Worm (Caenorhabditis elegans) whole organism, young adult: Measurements from ENCODE around the gene Y69E1A.5.
A peak's percentile ranks its signal among the peaks of the same experiment; 100 is the strongest.
"Not testable (repeated sequence)": the region's sequence is repeated elsewhere in the genome, so short reads cannot be mapped to it uniquely, and the experiment has no call there.

ENCODE experiments used
- B0261.1 ChIP-seq: sonication (generic microtip); optimal IDR thresholded peaks from 2 replicates; lab custom pipeline; 2016; ENCODE audit warnings: mild to moderate bottlenecking, missing genetic modification characterization, moderate library complexity, missing compliant biosample characterization
- C06A6.2 ChIP-seq: fragments of 200-800 bp; sonication (Bioruptor generic); conservative IDR thresholded peaks from 2 replicates; pipeline ENCODE4 v1.3.6; 2022; ENCODE audit warnings: missing genetic modification characterization, missing compliant biosample characterization
- D2030.7 ChIP-seq: fragments of 200-800 bp; sonication (Bioruptor generic); IDR thresholded peaks from 2 replicates; pipeline ENCODE4 v1.3.6; 2022; ENCODE audit warnings: missing genetic modification reagents, missing genetic modification characterization, missing compliant biosample characterization
- F22D6.2 ChIP-seq: sonication (generic microtip); optimal IDR thresholded peaks from 2 replicates; lab custom pipeline; 2016; ENCODE audit warnings: mild to moderate bottlenecking, missing genetic modification characterization, missing compliant biosample characterization
- F33H1.4 ChIP-seq: fragments of 200-800 bp; sonication (Bioruptor generic); IDR thresholded peaks from 2 replicates; pipeline ENCODE4 v1.3.6; 2022; ENCODE audit warnings: missing genetic modification reagents, missing genetic modification characterization, missing compliant biosample characterization
- F52B5.7 ChIP-seq: sonication (generic microtip); optimal IDR thresholded peaks from 2 replicates; lab custom pipeline; 2016; ENCODE audit warnings: mild to moderate bottlenecking, missing genetic modification characterization, missing compliant biosample characterization
- Y53F4B.3 ChIP-seq: fragments of 200-800 bp; sonication (Bioruptor generic); IDR thresholded peaks from 2 replicates; pipeline ENCODE4 v1.3.6; 2022; ENCODE audit warnings: missing genetic modification reagents, missing genetic modification characterization, missing compliant biosample characterization
- Y56A3A.18 ChIP-seq: fragments of 200-800 bp; sonication (Bioruptor generic); IDR thresholded peaks from 2 replicates; pipeline ENCODE4 v1.3.6; 2022; ENCODE audit warnings: missing genetic modification reagents, missing genetic modification characterization, missing compliant biosample characterization
- Y67H2A.10 ChIP-seq: fragments of 200-800 bp; sonication (Bioruptor generic); conservative IDR thresholded peaks from 2 replicates; pipeline ENCODE4 v1.3.6; 2022; ENCODE audit warnings: missing genetic modification reagents, missing genetic modification characterization, missing compliant biosample characterization
- atf-7 ChIP-seq: sonication (generic microtip); optimal IDR thresholded peaks from 2 replicates; lab custom pipeline; 2017; ENCODE audit warnings: mild to moderate bottlenecking, missing genetic modification characterization, missing compliant biosample characterization
- attf-6 ChIP-seq: fragments of 200-800 bp; sonication (Bioruptor generic); IDR thresholded peaks from 2 replicates; pipeline ENCODE4 v1.3.6; 2022; ENCODE audit warnings: missing genetic modification reagents, missing genetic modification characterization, missing compliant biosample characterization
- cebp-2 ChIP-seq: fragments of 200-800 bp; sonication (Bioruptor generic); IDR thresholded peaks from 2 replicates; pipeline ENCODE4 v1.3.6; 2022; ENCODE audit warnings: missing genetic modification characterization, missing compliant biosample characterization
- ceh-100 ChIP-seq: fragments of 200-800 bp; sonication (Bioruptor generic); IDR thresholded peaks from 2 replicates; pipeline ENCODE4 v1.3.6; 2022; ENCODE audit warnings: missing genetic modification reagents, missing genetic modification characterization, missing compliant biosample characterization
- ceh-91 ChIP-seq: fragments of 200-800 bp; sonication (Bioruptor generic); IDR thresholded peaks from 2 replicates; pipeline ENCODE4 v1.3.6; 2022; ENCODE audit warnings: missing genetic modification reagents, missing genetic modification characterization, missing compliant biosample characterization
- dox-1 ChIP-seq: fragments of 200-800 bp; sonication (Bioruptor generic); IDR thresholded peaks from 2 replicates; pipeline ENCODE4 v1.3.6; 2022; ENCODE audit warnings: missing genetic modification reagents, missing genetic modification characterization, missing compliant biosample characterization
- dpff-1 ChIP-seq: sonication (generic microtip); optimal IDR thresholded peaks from 2 replicates; lab custom pipeline; 2017; ENCODE audit warnings: mild to moderate bottlenecking, missing genetic modification characterization, missing compliant biosample characterization
- efl-1 ChIP-seq: fragments of 150-350 bp; optimal IDR thresholded peaks from 2 replicates; lab custom pipeline; 2014; ENCODE audit warnings: missing biosample characterization, missing genetic modification reagents, missing genetic modification characterization
- egl-18 ChIP-seq: fragments of 200-800 bp; sonication (Bioruptor generic); IDR thresholded peaks from 2 replicates; pipeline ENCODE4 v1.3.6; 2022; ENCODE audit warnings: missing genetic modification reagents, missing genetic modification characterization, missing compliant biosample characterization
- gei-17 ChIP-seq: fragments of 200-800 bp; sonication (Bioruptor generic); optimal IDR thresholded peaks from 2 replicates; lab custom pipeline; 2018; ENCODE audit warnings: mild to moderate bottlenecking, missing genetic modification characterization, missing compliant biosample characterization
- lin-26 ChIP-seq: fragments of 200-800 bp; sonication (Bioruptor generic); IDR thresholded peaks from 2 replicates; pipeline ENCODE4 v1.3.6; 2022; ENCODE audit warnings: missing genetic modification reagents, missing genetic modification characterization, missing compliant biosample characterization
- lin-40 ChIP-seq: sonication (generic microtip); optimal IDR thresholded peaks from 2 replicates; lab custom pipeline; 2016; ENCODE audit warnings: missing genetic modification characterization, mild to moderate bottlenecking, missing compliant biosample characterization, missing genotype, missing genetic modification reagents
- madf-6 ChIP-seq: fragments of 200-800 bp; sonication (Bioruptor generic); IDR thresholded peaks from 2 replicates; pipeline ENCODE4 v1.3.6; 2022; ENCODE audit warnings: missing genetic modification reagents, missing genetic modification characterization, missing compliant biosample characterization
- mxl-1 ChIP-seq: sonication (generic microtip); optimal IDR thresholded peaks from 2 replicates; lab custom pipeline; 2016; ENCODE audit warnings: missing genetic modification characterization, missing compliant biosample characterization
- nfya-1 ChIP-seq: sonication (generic microtip); optimal IDR thresholded peaks from 2 replicates; lab custom pipeline; 2017; ENCODE audit warnings: antibody characterized with exemption, missing compliant biosample characterization, missing genetic modification characterization, borderline replicate concordance; ENCODE audit not compliant: insufficient read depth
- nhr-80 ChIP-seq: sonication (generic microtip); optimal IDR thresholded peaks from 2 replicates; lab custom pipeline; 2016; ENCODE audit warnings: missing genetic modification characterization, missing compliant biosample characterization
- sea-2 ChIP-seq: fragments of 200-800 bp; sonication (Bioruptor generic); IDR thresholded peaks from 2 replicates; pipeline ENCODE4 v1.3.6; 2022; ENCODE audit warnings: missing genetic modification characterization, missing compliant biosample characterization
- snpc-1.1 ChIP-seq: sonication (generic microtip); optimal IDR thresholded peaks from 2 replicates; lab custom pipeline; 2017; ENCODE audit warnings: missing genetic modification characterization, mild to moderate bottlenecking, missing compliant biosample characterization, antibody characterized with exemption, moderate library complexity, missing genotype, missing genetic modification reagents; ENCODE audit not compliant: insufficient read depth
- snpc-3.4 ChIP-seq: sonication (generic microtip); optimal IDR thresholded peaks from 2 replicates; lab custom pipeline; 2017; ENCODE audit warnings: missing genetic modification characterization, mild to moderate bottlenecking, missing compliant biosample characterization, antibody characterized with exemption, moderate library complexity, missing genotype, missing genetic modification reagents
- snpc-4 ChIP-seq, 5 experiments: fragments of 150-350 bp in 1 of 5; sonication (generic microtip) in 4 of 5; optimal IDR thresholded peaks; 2 replicates each; lab custom pipeline; 2014 to 2018; ENCODE audit warnings: missing genetic modification characterization in 5 of 5, missing biosample characterization in 3 of 5, antibody characterized with exemption in 2 of 5, mild to moderate bottlenecking in 2 of 5, missing compliant biosample characterization in 2 of 5, missing genotype in 2 of 5, moderate library complexity in 2 of 5, missing genetic modification reagents in 1 of 5
- somi-1 ChIP-seq: fragments of 200-800 bp; sonication (Bioruptor generic); optimal IDR thresholded peaks from 2 replicates; lab custom pipeline; 2018; ENCODE audit warnings: mild to moderate bottlenecking, missing genetic modification characterization, missing compliant biosample characterization
- zim-3 ChIP-seq: sonication (generic microtip); optimal IDR thresholded peaks from 2 replicates; lab custom pipeline; 2017; ENCODE audit warnings: mild to moderate bottlenecking, missing genetic modification characterization, moderate library complexity, missing compliant biosample characterization
- ztf-26 ChIP-seq: sonication (generic microtip); optimal IDR thresholded peaks from 2 replicates; lab custom pipeline; 2017; ENCODE audit warnings: missing genetic modification characterization, missing compliant biosample characterization
- ztf-6 ChIP-seq: fragments of 200-800 bp; sonication (Bioruptor generic); IDR thresholded peaks from 2 replicates; pipeline ENCODE4 v1.3.6; 2022; ENCODE audit warnings: missing genetic modification reagents, missing genetic modification characterization, missing compliant biosample characterization

Y69E1A.5 gene

DNA sequence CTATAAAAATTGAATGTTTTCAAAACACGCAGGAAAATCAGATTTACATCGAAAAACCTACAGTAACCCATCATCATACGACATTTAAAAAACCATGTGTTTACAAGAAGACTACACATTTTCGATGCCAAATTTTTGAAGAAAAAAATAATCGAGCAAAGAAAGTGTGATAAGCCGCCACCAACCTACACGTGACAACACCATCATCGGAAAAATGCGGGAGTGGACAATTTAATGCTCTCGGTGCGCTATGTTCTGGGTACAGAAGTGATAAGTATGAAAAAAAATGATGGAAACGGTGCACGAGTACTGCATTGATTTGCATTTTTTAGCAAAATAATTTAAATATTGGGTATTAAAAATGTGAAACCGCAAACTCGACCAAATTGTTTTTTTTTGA is 7.2 kb upstream of the Y69E1A.5 start:
- TF ChIP-seq Y56A3A.18 (GFP tag; lab: Robert Waterston, UW) (no peak), nhr-80 (tag; lab: Kevin White, UChicago) (peak; percentile 57)

DNA sequence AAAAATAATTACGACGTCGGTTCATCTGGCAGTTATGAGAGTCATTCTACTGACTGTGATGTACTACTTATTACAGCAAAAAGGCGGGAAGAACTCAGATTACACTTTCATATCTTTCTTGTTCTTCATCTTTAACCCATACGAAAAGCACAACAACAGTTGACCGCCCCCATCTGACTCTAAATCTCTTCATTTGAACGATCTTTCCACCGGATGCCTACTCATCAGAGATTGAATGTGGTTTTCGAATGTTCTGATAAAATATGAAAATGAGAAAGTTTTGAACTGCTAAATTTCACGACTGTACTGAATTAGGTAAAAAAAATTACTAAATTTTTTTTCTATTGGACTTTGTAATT is 754 bp upstream of the Y69E1A.5 start, which contains the start of gene sri-19:
Gene sri-19 (plus strand): TSS at position 143 of the 359 bp plus-strand sequence.
- TF ChIP-seq ceh-100 (GFP tag; lab: Robert Waterston, UW) (no peak), dox-1 (no peak)
- TF ChIP-seq, all 124 proteins: peak for 0

DNA sequence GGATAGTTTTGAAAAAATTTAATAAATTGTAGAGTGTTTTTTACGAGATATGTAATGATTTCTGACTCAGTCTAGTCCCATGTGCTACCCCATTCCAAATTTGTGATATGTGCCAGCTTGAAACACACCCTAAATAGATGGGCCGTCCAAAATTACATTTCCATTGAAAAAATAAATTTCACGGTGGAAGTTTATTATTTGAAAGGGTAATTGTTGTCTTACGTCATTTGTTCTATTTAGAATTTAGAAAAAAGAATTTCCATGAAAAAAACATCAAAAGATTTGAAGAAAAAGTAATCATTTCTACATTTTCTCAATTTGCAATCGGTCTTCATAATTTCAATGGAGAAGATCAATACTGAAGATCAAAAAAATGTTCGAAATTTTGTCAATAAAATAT is 2.5 kb downstream of the Y69E1A.5 start, which contains the start of gene Y69E1A.4:
Gene Y69E1A.4 (plus strand): TSS at position 301 of the 400 bp plus-strand sequence.
- not testable (repeated sequence) for TF ChIP-seq lin-26 (GFP tag; lab: Robert Waterston, UW); somi-1; B0261.1 (tag; lab: Kevin White, UChicago)
- TF ChIP-seq, all 124 proteins: peak for 0; not testable (repeated sequence) for 124

DNA sequence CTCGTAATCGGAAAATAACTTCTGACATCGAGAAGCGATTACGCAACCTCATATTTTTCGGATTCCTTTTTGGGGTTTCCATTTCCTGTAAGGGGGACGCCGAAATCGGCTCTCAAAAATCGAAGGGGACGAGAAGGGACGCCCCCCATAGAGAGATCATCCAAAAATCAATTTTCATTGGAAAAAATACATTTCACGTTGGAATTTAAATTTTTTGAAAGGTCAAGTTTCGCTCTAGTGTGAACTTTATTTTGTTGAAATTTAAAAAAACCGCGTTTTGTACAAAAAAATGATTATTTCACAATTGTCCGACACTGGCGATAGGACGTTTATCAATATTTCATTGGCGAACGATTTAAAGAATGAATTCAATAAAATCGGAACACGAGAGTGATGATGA is 5.5 kb downstream of the Y69E1A.5 start, which contains the start of gene Y69E1A.3:
Gene Y69E1A.3 (plus strand): TSS at position 301 of the 400 bp plus-strand sequence.
- TF ChIP-seq snpc-1.1 (tag; lab: Kevin White, UChicago) = no peak
- no peak for TF ChIP-seq snpc-4 (GFP tag; optimal IDR thresholded peaks at IDR 0.05; lab: Kevin White, UChicago)
- TF ChIP-seq snpc-4 (tag; optimal IDR thresholded peaks at IDR 0.05; lab: Kevin White, UChicago) = no peak
- TF ChIP-seq madf-6 (GFP tag; lab: Robert Waterston, UW) = no peak
- no peak for TF ChIP-seq sea-2
- no peak for TF ChIP-seq lin-40
- no peak for TF ChIP-seq somi-1
- no peak for TF ChIP-seq ztf-6 (GFP tag; lab: Robert Waterston, UW)
- TF ChIP-seq F22D6.2 (tag; lab: Kevin White, UChicago) = no peak
- no peak for TF ChIP-seq Y53F4B.3 (GFP tag; lab: Robert Waterston, UW)
- TF ChIP-seq D2030.7 (GFP tag; lab: Robert Waterston, UW) = no peak
- no peak for TF ChIP-seq F52B5.7 (tag; lab: Kevin White, UChicago)
- no peak for TF ChIP-seq F33H1.4 (GFP tag; lab: Robert Waterston, UW)
- no peak for TF ChIP-seq Y67H2A.10 (GFP tag; lab: Robert Waterston, UW)
- TF ChIP-seq efl-1 (GFP tag; lab: Kevin White, UChicago) = no peak
- TF ChIP-seq C06A6.2 (GFP tag; lab: Robert Waterston, UW) = no peak
- no peak for TF ChIP-seq ztf-26
- no peak for TF ChIP-seq ceh-91 (GFP tag; lab: Robert Waterston, UW)
- TF ChIP-seq attf-6 (GFP tag; lab: Robert Waterston, UW) = no peak
- no peak for TF ChIP-seq mxl-1 (tag; lab: Kevin White, UChicago)
- TF ChIP-seq, all 124 proteins: peak for 0

DNA sequence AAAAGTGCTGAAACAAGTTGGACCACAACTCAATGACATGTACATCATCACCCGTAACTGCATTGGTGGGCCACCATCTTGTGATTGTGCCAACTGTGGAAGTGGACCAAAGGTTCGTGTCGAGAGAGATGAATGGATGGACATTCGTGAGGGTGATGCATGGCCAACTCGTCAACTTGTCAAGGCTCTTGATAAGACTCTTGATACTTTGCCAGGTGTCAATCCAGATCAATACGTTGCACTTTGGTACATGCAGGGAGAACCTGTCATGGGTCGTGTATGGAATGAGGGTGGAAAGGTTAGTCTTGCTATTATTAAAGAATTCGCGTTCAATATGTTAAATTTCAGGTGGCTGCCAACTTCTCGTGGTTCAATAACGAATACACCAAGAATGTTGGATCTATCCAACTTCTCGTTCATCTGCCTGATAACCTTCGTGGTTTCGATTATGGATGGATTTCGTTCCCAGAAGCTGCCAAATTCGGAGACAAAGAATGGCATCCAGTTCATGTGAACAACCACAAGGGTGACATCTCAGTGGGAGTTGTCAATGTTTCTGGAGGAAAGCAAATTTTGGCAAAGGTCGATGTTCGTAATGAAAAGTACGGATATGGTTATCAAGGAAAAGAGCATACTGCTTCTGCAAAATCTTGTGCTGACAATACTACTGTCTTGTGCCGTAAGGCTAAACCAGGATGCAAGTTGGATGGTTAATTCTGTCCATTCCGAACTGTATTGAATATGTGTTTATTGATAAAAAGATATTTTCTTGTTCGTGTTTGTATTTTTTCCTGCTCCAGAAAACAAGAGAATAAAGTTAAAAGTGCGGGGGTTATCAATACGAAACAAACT is 6.9 kb downstream of the Y69E1A.5 start:
- TF ChIP-seq nfya-1 (tag; lab: Kevin White, UChicago) (peak; percentile 54), gei-17 (no peak), cebp-2 (GFP tag; lab: Robert Waterston, UW) (no peak), dpff-1 (no peak), snpc-3.4 (tag; lab: Kevin White, UChicago) (no peak), zim-3 (tag; lab: Kevin White, UChicago) (peak; percentile 59), atf-7 (tag; lab: Kevin White, UChicago) (no peak), egl-18 (GFP tag; lab: Robert Waterston, UW) (no peak)
